Worm (Caenorhabditis elegans) whole organism, L3 larva: ENCODE results near the gene hmgr-1.

Experiments used
- aly-2 ChIP-seq: fragments of 150-350 bp; optimal IDR thresholded peaks from 2 replicates; lab custom pipeline; 2014; ENCODE audit warnings: missing biosample characterization, missing genetic modification characterization
- ceh-82 ChIP-seq: fragments of 150-350 bp; optimal IDR thresholded peaks from 2 replicates; lab custom pipeline; 2014; ENCODE audit warnings: missing biosample characterization, missing genetic modification characterization
- nhr-12 ChIP-seq: fragments of 150-350 bp; optimal IDR thresholded peaks from 2 replicates; lab custom pipeline; 2014; ENCODE audit warnings: missing biosample characterization, missing genetic modification characterization
- nhr-23 ChIP-seq: fragments of 150-350 bp; optimal IDR thresholded peaks from 2 replicates; lab custom pipeline; 2014; ENCODE audit warnings: missing biosample characterization, missing genetic modification reagents, missing genetic modification characterization
- nhr-77 ChIP-seq: fragments of 150-350 bp; optimal IDR thresholded peaks from 2 replicates; lab custom pipeline; 2014; ENCODE audit warnings: missing biosample characterization, missing genetic modification characterization
- pqm-1 ChIP-seq: fragments of 150-350 bp; optimal IDR thresholded peaks from 2 replicates; lab custom pipeline; 2017; ENCODE audit warnings: missing biosample characterization, missing genetic modification characterization, inconsistent platforms
- tbx-2 ChIP-seq: sonication (generic microtip); optimal IDR thresholded peaks from 2 replicates; lab custom pipeline; 2016; ENCODE audit warnings: mild to moderate bottlenecking, missing genetic modification characterization, missing compliant biosample characterization

DNA sequence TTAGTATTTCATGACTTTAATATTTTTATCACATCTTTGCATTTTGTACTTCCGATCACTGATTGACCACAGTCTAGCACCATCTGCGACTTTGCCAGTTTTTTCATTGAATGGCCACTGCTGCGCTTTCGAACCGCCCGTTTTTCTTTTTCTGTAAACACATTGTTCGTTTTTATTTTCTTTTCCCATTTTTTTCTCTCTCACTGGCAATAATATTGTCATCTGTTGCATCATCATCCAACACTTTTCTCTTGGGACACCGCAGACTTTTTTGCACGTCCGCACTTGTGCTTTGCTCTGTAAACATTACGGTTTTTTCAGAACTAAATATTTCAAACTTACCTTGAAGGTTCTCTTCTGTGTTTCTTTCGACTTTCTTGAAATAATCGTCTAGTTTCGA, 671 bp upstream of the hmgr-1 start:
- TF ChIP-seq ceh-82 (tag; lab: Kevin White, UChicago) (no peak), nhr-23 (no peak), aly-2 (tag; lab: Kevin White, UChicago) (no peak), pqm-1 (tag; lab: Kevin White, UChicago) (no peak), nhr-77 (tag; lab: Kevin White, UChicago) (no peak), nhr-12 (tag; lab: Kevin White, UChicago) (no peak), tbx-2 (tag; lab: Kevin White, UChicago) (no peak)
